Worm (Caenorhabditis elegans): ENCODE results near the gene metl-18.

metl-18 gene

ce11 chrIII:3431385-3431784, 5.8 kb downstream of the metl-18 start, which contains the start of gene K01A11.1:
TSS of gene K01A11.1 (minus strand) at chrIII:3431485.
- no peak for TF ChIP-seq flh-1 (GFP tag; optimal IDR thresholded peaks at IDR 0.05)

DNA sequence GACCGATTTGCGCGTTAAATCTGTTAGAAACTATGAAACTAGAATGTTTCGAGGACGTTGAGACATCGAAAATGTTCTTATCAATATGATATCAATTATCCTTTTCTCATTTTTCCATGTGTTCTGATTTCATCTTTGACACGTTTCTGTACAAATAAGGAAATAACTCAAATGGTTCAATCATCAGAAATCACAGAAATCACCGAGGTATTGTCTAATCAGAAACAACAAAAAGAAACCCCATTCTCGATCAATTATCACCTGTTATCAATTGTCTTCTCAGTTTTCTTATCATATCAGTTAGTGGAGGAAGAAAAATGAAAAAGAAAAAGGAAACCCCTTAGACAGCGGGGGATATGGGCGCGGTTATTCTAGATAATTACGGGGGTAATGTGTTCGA, 9.6 kb downstream of the metl-18 start:
- TF ChIP-seq unc-39 (tag; optimal IDR thresholded peaks at IDR 0.05) (no peak), ztf-11 (tag; optimal IDR thresholded peaks at IDR 0.05) (no peak), hlh-1 (tag; optimal IDR thresholded peaks at IDR 0.05) (no peak), nhr-28 (tag; optimal IDR thresholded peaks at IDR 0.05) (no peak), nhr-12 (tag; optimal IDR thresholded peaks at IDR 0.05) (no peak), tbx-8 (GFP tag; optimal IDR thresholded peaks at IDR 0.05) (no peak), snpc-4 (tag; optimal IDR thresholded peaks at IDR 0.05) (no peak), bed-3 (GFP tag; optimal IDR thresholded peaks at IDR 0.05) (no peak), ceh-39 (tag; optimal IDR thresholded peaks at IDR 0.05) (no peak), lsy-2 (tag; optimal IDR thresholded peaks at IDR 0.05) (no peak), ham-2 (GFP tag; optimal IDR thresholded peaks at IDR 0.05) (no peak), pha-4 (tag; optimal IDR thresholded peaks at IDR 0.05) (no peak), mls-2 (tag; optimal IDR thresholded peaks at IDR 0.05) (no peak)

ce11 chrIII:3437139-3437538, 11.6 kb downstream of the metl-18 start:
- no peak for TF ChIP-seq unc-39 (tag; optimal IDR thresholded peaks at IDR 0.05)
- TF ChIP-seq ztf-11 (tag; optimal IDR thresholded peaks at IDR 0.05) = no peak
- TF ChIP-seq lin-13 (tag; optimal IDR thresholded peaks at IDR 0.05) = no peak
- TF ChIP-seq zip-8 (tag; optimal IDR thresholded peaks at IDR 0.05) = no peak
- TF ChIP-seq nhr-28 (tag; optimal IDR thresholded peaks at IDR 0.05) = no peak
- no peak for TF ChIP-seq unc-120 (tag; optimal IDR thresholded peaks at IDR 0.05; ENCODE audit: poor library complexity, severe bottlenecking)
- no peak for TF ChIP-seq hlh-1 (tag; optimal IDR thresholded peaks at IDR 0.05)
- TF ChIP-seq bed-3 (GFP tag; optimal IDR thresholded peaks at IDR 0.05) = no peak
- TF ChIP-seq snpc-4 (tag; optimal IDR thresholded peaks at IDR 0.05) = no peak
- TF ChIP-seq nhr-12 (tag; optimal IDR thresholded peaks at IDR 0.05) = no peak
- no peak for TF ChIP-seq pha-4 (tag; optimal IDR thresholded peaks at IDR 0.05)
- no peak for TF ChIP-seq sem-2 (GFP tag; optimal IDR thresholded peaks at IDR 0.05)

ce11 chrIII:3444139-3444538, 18.6 kb downstream of the metl-18 start, which contains the start of gene spe-41:
TSS of gene spe-41 (minus strand) at chrIII:3444210.
- TF ChIP-seq ceh-43 (GFP tag; optimal IDR thresholded peaks at IDR 0.05) (no peak), hlh-1 (tag; optimal IDR thresholded peaks at IDR 0.05) (no peak), ham-2 (GFP tag; optimal IDR thresholded peaks at IDR 0.05) (no peak), mab-5 (tag; optimal IDR thresholded peaks at IDR 0.05) (no peak), unc-39 (tag; optimal IDR thresholded peaks at IDR 0.05) (no peak), sem-2 (GFP tag; optimal IDR thresholded peaks at IDR 0.05) (no peak), unc-120 (tag; optimal IDR thresholded peaks at IDR 0.05; ENCODE audit: poor library complexity, severe bottlenecking) (no peak), elt-1 (tag; optimal IDR thresholded peaks at IDR 0.05; ENCODE audit: borderline replicate concordance, insufficient read depth) (no peak), lin-32 (GFP tag; optimal IDR thresholded peaks at IDR 0.05) (no peak), zip-8 (tag; optimal IDR thresholded peaks at IDR 0.05) (no peak), ces-1 (GFP tag; optimal IDR thresholded peaks at IDR 0.05) (no peak), nhr-76 (tag; optimal IDR thresholded peaks at IDR 0.05) (no peak), nhr-28 (tag; optimal IDR thresholded peaks at IDR 0.05) (no peak), flh-1 (GFP tag; optimal IDR thresholded peaks at IDR 0.05) (no peak), pha-4 (tag; optimal IDR thresholded peaks at IDR 0.05) (no peak)

DNA sequence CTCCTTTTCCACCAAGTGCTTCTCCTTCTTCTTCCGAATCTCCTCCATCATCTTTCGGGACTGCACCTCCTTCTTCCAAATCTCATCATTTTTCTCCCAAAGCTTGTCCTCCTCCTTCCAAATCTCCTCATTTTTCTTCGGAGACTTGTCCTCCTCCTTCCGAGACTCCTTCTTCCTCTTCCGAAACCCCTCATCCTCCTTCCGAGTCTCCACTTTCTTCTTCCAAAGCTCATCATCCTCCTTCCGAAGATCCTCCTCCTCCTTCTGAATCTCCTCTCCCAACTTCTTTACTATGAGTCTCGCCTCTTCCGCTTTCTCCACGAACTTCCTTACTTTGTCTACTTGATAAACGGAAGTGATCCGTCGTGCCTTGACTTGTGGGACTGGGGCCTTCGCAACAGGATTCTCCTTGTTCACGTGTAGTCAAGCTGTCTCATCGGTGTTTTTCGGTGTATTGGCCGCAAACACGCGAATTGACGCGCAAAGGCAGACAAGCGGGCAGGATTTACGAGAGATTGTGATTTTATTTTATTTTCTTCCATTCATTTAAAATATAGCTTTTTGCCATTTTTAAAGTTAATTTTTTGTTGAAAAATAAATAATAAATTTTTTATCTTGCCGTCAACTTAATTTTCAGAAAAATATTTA, 27.1 kb downstream of the metl-18 start, which contains the start of the genes K01A11.3 and C34C12.12:
Gene K01A11.3, minus strand, starts transcription at position 51 of the 648 bp plus-strand sequence.
Gene C34C12.12, plus strand, starts transcription at position 632 of the 648 bp plus-strand sequence.
- TF ChIP-seq mls-2 (tag; optimal IDR thresholded peaks at IDR 0.05) = no peak
- no peak for TF ChIP-seq ztf-11 (tag; optimal IDR thresholded peaks at IDR 0.05)
- no peak for TF ChIP-seq ham-2 (GFP tag; optimal IDR thresholded peaks at IDR 0.05)
- TF ChIP-seq hlh-1 (tag; optimal IDR thresholded peaks at IDR 0.05) = no peak
- TF ChIP-seq zip-8 (tag; optimal IDR thresholded peaks at IDR 0.05) = no peak
- TF ChIP-seq ceh-83 (GFP tag; optimal IDR thresholded peaks at IDR 0.05) = no peak
- no peak for TF ChIP-seq elt-1 (tag; optimal IDR thresholded peaks at IDR 0.05; ENCODE audit: borderline replicate concordance, insufficient read depth)
- no peak for TF ChIP-seq ceh-43 (GFP tag; optimal IDR thresholded peaks at IDR 0.05)
- TF ChIP-seq blmp-1 (tag; optimal IDR thresholded peaks at IDR 0.05) = no peak
- TF ChIP-seq unc-120 (tag; optimal IDR thresholded peaks at IDR 0.05; ENCODE audit: poor library complexity, severe bottlenecking) = no peak
- TF ChIP-seq nhr-237 (tag; optimal IDR thresholded peaks at IDR 0.05) = no peak
- TF ChIP-seq mab-5 (tag; optimal IDR thresholded peaks at IDR 0.05) = no peak
- TF ChIP-seq pha-4 (tag; optimal IDR thresholded peaks at IDR 0.05) = no peak
- no peak for TF ChIP-seq lsy-2 (tag; optimal IDR thresholded peaks at IDR 0.05)
- no peak for TF ChIP-seq unc-62 (GFP tag; optimal IDR thresholded peaks at IDR 0.05)
- no peak for TF ChIP-seq lin-13 (tag; optimal IDR thresholded peaks at IDR 0.05)
- TF ChIP-seq nhr-28 (tag; optimal IDR thresholded peaks at IDR 0.05) = no peak
- no peak for TF ChIP-seq lin-32 (GFP tag; optimal IDR thresholded peaks at IDR 0.05)
- no peak for TF ChIP-seq cnd-1 (tag; optimal IDR thresholded peaks at IDR 0.05)
- no peak for TF ChIP-seq snpc-4 (tag; optimal IDR thresholded peaks at IDR 0.05)

Measured in whole organism, mixed stage, embryonic.